Worm (Caenorhabditis elegans): Measurements from ENCODE around the gene srv-8.

ce11 chrV:13413301-13413700, 7.2 kb downstream of the srv-8 start:
- TF ChIP-seq dmd-4 (tag; optimal IDR thresholded peaks at IDR 0.05; ENCODE audit: borderline replicate concordance) (no peak), ceh-30 (tag; optimal IDR thresholded peaks at IDR 0.05) (no peak), pqm-1 (tag; optimal IDR thresholded peaks at IDR 0.05) (no peak), ceh-24 (tag; optimal IDR thresholded peaks at IDR 0.05) (no peak), ceh-45 (GFP tag; IDR thresholded peaks at IDR 0.05) (no peak), fkh-6 (tag; optimal IDR thresholded peaks at IDR 0.05) (no peak), ceh-14 (tag; optimal IDR thresholded peaks at IDR 0.05) (no peak)

All from whole organism, late embryonic.